Worm (Caenorhabditis elegans): Measurements from ENCODE around the gene F55B11.3.

DNA sequence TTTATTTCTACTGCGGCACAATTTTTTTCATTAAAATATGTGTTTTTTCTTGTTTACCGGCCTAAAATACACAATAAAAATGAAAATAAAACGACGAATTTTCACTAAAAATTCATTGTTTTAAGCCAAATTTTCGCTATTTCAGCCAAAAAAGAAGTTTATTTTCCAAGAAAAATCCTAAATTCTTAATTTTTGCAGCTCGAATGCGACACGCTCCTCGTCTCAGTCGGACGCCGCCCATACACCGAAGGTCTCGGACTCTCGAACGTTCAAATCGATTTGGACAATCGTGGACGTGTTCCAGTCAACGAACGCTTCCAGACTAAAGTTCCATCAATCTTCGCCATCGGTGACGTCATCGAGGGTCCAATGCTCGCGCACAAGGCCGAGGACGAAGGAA, 41.6 kb downstream of the F55B11.3 start:
- no peak for TF ChIP-seq pqm-1 (tag; optimal IDR thresholded peaks at IDR 0.05)
- TF ChIP-seq unc-55 (GFP tag; optimal IDR thresholded peaks at IDR 0.05): no peak
- no peak for TF ChIP-seq dve-1 (tag; optimal IDR thresholded peaks at IDR 0.05)
- TF ChIP-seq ceh-34 (tag; optimal IDR thresholded peaks at IDR 0.05): no peak
- TF ChIP-seq pat-9 (tag; optimal IDR thresholded peaks at IDR 0.05): no peak
